Fruit fly (Drosophila melanogaster) whole organism, embryonic: Measurements from ENCODE around the gene mthl9.

Source experiments
- Ada2b ChIP-seq: fragments of 200-800 bp; sonication (Bioruptor generic); IDR thresholded peaks from 2 replicates; pipeline ENCODE4 v1.3.6; 2022; ENCODE audit warnings: missing biosample characterization, missing genetic modification characterization
- Atf3 ChIP-seq: fragments of 200-800 bp; sonication (Bioruptor generic); optimal IDR thresholded peaks from 3 replicates; lab custom pipeline; 2016; ENCODE audit warnings: missing biosample characterization, missing genetic modification characterization
- Blimp-1 ChIP-seq: fragments of 200-800 bp; sonication (Bioruptor generic); optimal IDR thresholded peaks from 3 replicates; lab custom pipeline; 2018; ENCODE audit warnings: missing biosample characterization, missing genetic modification characterization, mild to moderate bottlenecking, moderate library complexity, missing genetic modification reagents
- C15 ChIP-seq: fragments of 200-800 bp; sonication (Bioruptor generic); IDR thresholded peaks from 3 replicates; pipeline ENCODE4 v1.3.6; 2022; ENCODE audit warnings: missing biosample characterization, missing genetic modification characterization
- CG11456 ChIP-seq: fragments of 200-800 bp; sonication (Bioruptor generic); IDR thresholded peaks from 3 replicates; pipeline ENCODE4 v1.3.6; 2022; ENCODE audit warnings: missing biosample characterization, missing genetic modification characterization
- CG13424 ChIP-seq: fragments of 200-800 bp; sonication (Bioruptor generic); optimal IDR thresholded peaks from 2 replicates; lab custom pipeline; 2019; ENCODE audit warnings: missing biosample characterization, mild to moderate bottlenecking, missing genetic modification characterization, moderate library complexity
- CG15479 ChIP-seq: fragments of 200-800 bp; sonication (Bioruptor generic); optimal IDR thresholded peaks from 3 replicates; lab custom pipeline; 2019; ENCODE audit warnings: missing biosample characterization, mild to moderate bottlenecking, missing genetic modification characterization, moderate library complexity
- CG15514 ChIP-seq: fragments of 200-800 bp; sonication (Bioruptor generic); optimal IDR thresholded peaks from 3 replicates; lab custom pipeline; 2017; ENCODE audit warnings: missing biosample characterization, missing genetic modification characterization, mild to moderate bottlenecking, moderate library complexity, missing genetic modification reagents
- CG16863 ChIP-seq: fragments of 200-800 bp; sonication (Bioruptor generic); optimal IDR thresholded peaks from 3 replicates; lab custom pipeline; 2016; ENCODE audit warnings: missing biosample characterization, missing genetic modification characterization
- CG17361 ChIP-seq: fragments of 200-800 bp; sonication (Bioruptor generic); IDR thresholded peaks from 3 replicates; pipeline ENCODE4 v1.3.6; 2022; ENCODE audit warnings: missing biosample characterization, missing genetic modification characterization
- CG1832 ChIP-seq: fragments of 200-800 bp; sonication (Bioruptor generic); optimal IDR thresholded peaks from 2 replicates; lab custom pipeline; 2017; ENCODE audit warnings: missing biosample characterization, mild to moderate bottlenecking, missing genetic modification characterization, inconsistent platforms
- CG2129 ChIP-seq: fragments of 200-800 bp; sonication (Bioruptor generic); IDR thresholded peaks from 2 replicates; pipeline ENCODE4 v1.3.6; 2022; ENCODE audit warnings: missing biosample characterization, missing genetic modification characterization; ENCODE audit not compliant: partially characterized antibody
- CG30403 ChIP-seq: fragments of 200-800 bp; sonication (Bioruptor generic); optimal IDR thresholded peaks from 3 replicates; lab custom pipeline; 2016; ENCODE audit warnings: missing biosample characterization, missing genetic modification characterization
- CG32772 ChIP-seq: fragments of 200-800 bp; sonication (Bioruptor generic); IDR thresholded peaks from 2 replicates; pipeline ENCODE4 v1.3.6; 2022; ENCODE audit warnings: missing biosample characterization, missing genetic modification characterization
- CG6765 ChIP-seq: fragments of 200-800 bp; sonication (Bioruptor generic); optimal IDR thresholded peaks from 3 replicates; lab custom pipeline; 2017; ENCODE audit warnings: missing biosample characterization, mild to moderate bottlenecking, missing genetic modification characterization
- CG7372 ChIP-seq: fragments of 200-800 bp; sonication (Bioruptor generic); IDR thresholded peaks from 2 replicates; pipeline ENCODE4 v1.3.6; 2022; ENCODE audit warnings: missing biosample characterization, missing genetic modification characterization
- CG8359 ChIP-seq: fragments of 200-800 bp; sonication (Bioruptor generic); optimal IDR thresholded peaks from 2 replicates; lab custom pipeline; 2017; ENCODE audit warnings: missing biosample characterization, mild to moderate bottlenecking, missing genetic modification characterization, borderline replicate concordance
- CG8388 ChIP-seq: fragments of 200-800 bp; sonication (Bioruptor generic); optimal IDR thresholded peaks from 2 replicates; lab custom pipeline; 2019; ENCODE audit warnings: missing biosample characterization, mild to moderate bottlenecking, missing genetic modification characterization, moderate library complexity
- CG8944 ChIP-seq: fragments of 200-800 bp; sonication (Bioruptor generic); optimal IDR thresholded peaks from 3 replicates; lab custom pipeline; 2016; ENCODE audit warnings: missing biosample characterization, missing genetic modification characterization
- CHES-1-like ChIP-seq: fragments of 200-800 bp; sonication (Bioruptor generic); optimal IDR thresholded peaks from 2 replicates; lab custom pipeline; 2016; ENCODE audit warnings: missing biosample characterization, missing genetic modification characterization
- CoRest ChIP-seq: fragments of 200-800 bp; sonication (Bioruptor generic); optimal IDR thresholded peaks from 3 replicates; lab custom pipeline; 2018; ENCODE audit warnings: missing biosample characterization, mild to moderate bottlenecking, missing genetic modification characterization, moderate library complexity
- D19B ChIP-seq: fragments of 200-800 bp; sonication (Bioruptor generic); optimal IDR thresholded peaks from 2 replicates; lab custom pipeline; 2017; ENCODE audit warnings: missing biosample characterization, mild to moderate bottlenecking, missing genetic modification characterization
- Dll ChIP-seq: fragments of 200-800 bp; sonication (Bioruptor generic); IDR thresholded peaks from 4 replicates; pipeline ENCODE4 v1.3.6; 2022; ENCODE audit warnings: missing biosample characterization, missing genetic modification characterization; ENCODE audit not compliant: partially characterized antibody
- Elba2 ChIP-seq: fragments of 200-800 bp; sonication (Bioruptor generic); optimal IDR thresholded peaks from 3 replicates; lab custom pipeline; 2016; ENCODE audit warnings: missing biosample characterization, missing genetic modification characterization
- GATAe ChIP-seq: fragments of 200-800 bp; sonication (Bioruptor generic); conservative IDR thresholded peaks from 2 replicates; pipeline ENCODE4 v1.3.6; 2022; ENCODE audit warnings: missing biosample characterization, missing genetic modification characterization
- Hey ChIP-seq: fragments of 200-800 bp; sonication (Bioruptor generic); optimal IDR thresholded peaks from 3 replicates; lab custom pipeline; 2018; ENCODE audit warnings: missing biosample characterization, mild to moderate bottlenecking, missing genetic modification characterization
- HmgD ChIP-seq: fragments of 200-800 bp; sonication (Bioruptor generic); optimal IDR thresholded peaks from 3 replicates; lab custom pipeline; 2016; ENCODE audit warnings: missing biosample characterization, missing genetic modification characterization
- Hmx ChIP-seq: fragments of 200-800 bp; sonication (Bioruptor generic); optimal IDR thresholded peaks from 2 replicates; lab custom pipeline; 2016; ENCODE audit warnings: missing biosample characterization, missing genetic modification characterization
- Kr ChIP-seq: fragments of 200-800 bp; sonication (Bioruptor generic); optimal IDR thresholded peaks from 2 replicates; lab custom pipeline; 2017; ENCODE audit warnings: missing biosample characterization, mild to moderate bottlenecking, missing genetic modification characterization
- Xbp1 ChIP-seq: fragments of 200-800 bp; sonication (Bioruptor generic); optimal IDR thresholded peaks from 3 replicates; lab custom pipeline; 2016; ENCODE audit warnings: missing biosample characterization, mild to moderate bottlenecking, missing genetic modification characterization
- ase ChIP-seq: fragments of 200-800 bp; sonication (Bioruptor generic); IDR thresholded peaks from 3 replicates; pipeline ENCODE4 v1.3.6; 2022; ENCODE audit warnings: missing biosample characterization, missing genetic modification characterization
- ash1 ChIP-seq: fragments of 200-800 bp; sonication (Bioruptor generic); optimal IDR thresholded peaks from 2 replicates; lab custom pipeline; 2018; ENCODE audit warnings: missing biosample characterization, mild to moderate bottlenecking, missing genetic modification characterization
- br ChIP-seq: fragments of >200 bp; optimal IDR thresholded peaks from 2 replicates; lab custom pipeline; 2017
- ci ChIP-seq: fragments of 200-800 bp; sonication (Bioruptor generic); IDR thresholded peaks from 3 replicates; pipeline ENCODE4 v1.3.6; 2022; ENCODE audit warnings: missing biosample characterization, missing genetic modification characterization
- danr ChIP-seq: fragments of 200-800 bp; sonication (Bioruptor generic); IDR thresholded peaks from 2 replicates; pipeline ENCODE4 v1.3.6; 2022; ENCODE audit warnings: missing biosample characterization, missing genetic modification characterization
- dpn ChIP-seq, 2 experiments: fragments of 200-800 bp; sonication (Bioruptor generic); optimal IDR thresholded peaks; 3 replicates each; lab custom pipeline; 2016; ENCODE audit warnings: missing biosample characterization in 2 of 2, missing genetic modification characterization in 2 of 2
- gce ChIP-seq: fragments of 200-800 bp; sonication (Bioruptor generic); IDR thresholded peaks from 3 replicates; pipeline ENCODE4 v1.3.6; 2022; ENCODE audit warnings: missing biosample characterization, missing genetic modification characterization
- gem ChIP-seq: fragments of 200-800 bp; sonication (Bioruptor generic); optimal IDR thresholded peaks from 2 replicates; lab custom pipeline; 2019; ENCODE audit warnings: missing biosample characterization, mild to moderate bottlenecking, missing genetic modification characterization, moderate library complexity
- hth ChIP-seq: fragments of >200 bp; optimal IDR thresholded peaks from 2 replicates; lab custom pipeline; 2017; ENCODE audit warnings: inconsistent platforms
- lab ChIP-seq: fragments of 200-800 bp; sonication (Bioruptor generic); optimal IDR thresholded peaks from 3 replicates; lab custom pipeline; 2017; ENCODE audit warnings: missing biosample characterization, missing genetic modification characterization, mild to moderate bottlenecking, moderate library complexity, missing genetic modification reagents
- mirr ChIP-seq: fragments of 200-800 bp; sonication (Bioruptor generic); optimal IDR thresholded peaks from 3 replicates; lab custom pipeline; 2018; ENCODE audit warnings: missing biosample characterization, mild to moderate bottlenecking, missing genetic modification characterization
- onecut ChIP-seq: fragments of 200-800 bp; sonication (Bioruptor generic); IDR thresholded peaks from 2 replicates; pipeline ENCODE4 v1.3.6; 2022; ENCODE audit warnings: missing biosample characterization, missing genetic modification characterization
- prd ChIP-seq, 3 experiments: fragments of >200 bp in 2 of 3; fragments of 200-800 bp in 1 of 3; sonication (Bioruptor generic) in 1 of 3; optimal IDR thresholded peaks in 2 of 3; IDR thresholded peaks in 1 of 3; 2 replicates in 2 of 3; 3 replicates in 1 of 3; pipeline versions ENCODE4 v1.3.6 to Lab custom; 2017 to 2022; ENCODE audit warnings: missing biosample characterization in 1 of 3, missing genetic modification characterization in 1 of 3
- schlank ChIP-seq: fragments of 200-800 bp; sonication (Bioruptor generic); optimal IDR thresholded peaks from 2 replicates; lab custom pipeline; 2018; ENCODE audit warnings: missing biosample characterization, mild to moderate bottlenecking, missing genetic modification characterization
- seq ChIP-seq: fragments of 200-800 bp; sonication (Bioruptor generic); IDR thresholded peaks from 2 replicates; pipeline ENCODE4 v1.3.6; 2022; ENCODE audit warnings: missing biosample characterization, missing genetic modification characterization
- slou ChIP-seq: fragments of 200-800 bp; sonication (Bioruptor generic); optimal IDR thresholded peaks from 3 replicates; lab custom pipeline; 2016; ENCODE audit warnings: missing biosample characterization, missing genetic modification characterization
- tap ChIP-seq: fragments of 200-800 bp; optimal IDR thresholded peaks from 3 replicates; lab custom pipeline; 2019; ENCODE audit warnings: missing biosample characterization, mild to moderate bottlenecking, missing genetic modification characterization, moderate library complexity
- wor ChIP-seq: fragments of 200-800 bp; sonication (Bioruptor generic); IDR thresholded peaks from 2 replicates; pipeline ENCODE4 v1.3.6; 2022; ENCODE audit warnings: missing biosample characterization, missing genetic modification characterization
- yki ChIP-seq: fragments of >200 bp; optimal IDR thresholded peaks from 3 replicates; lab custom pipeline; 2018
- zfh2 ChIP-seq: fragments of 200-800 bp; sonication (Bioruptor generic); optimal IDR thresholded peaks from 2 replicates; lab custom pipeline; 2016; ENCODE audit warnings: missing biosample characterization, missing genetic modification characterization

mthl9 gene

dm6 chr3L:347641-348405 lies 15.7 kb upstream of the mthl9 start (continued):
- TF ChIP-seq schlank (tag; lab: Kevin White, UChicago) (peak; percentile 7), CG1832 (GFP tag; lab: Kevin White, UChicago) (no peak), ase (peak; percentile 59; the same call in 1 of the 3 replicates), Ada2b (GFP tag; lab: Robert Waterston, UW) (peak; percentile 59), slou (GFP tag; lab: Kevin White, UChicago) (no peak), Blimp-1 (GFP tag; lab: Kevin White, UChicago) (peak; percentile 85), ci (GFP tag; lab: Robert Waterston, UW) (peak; percentile 92), Elba2 (GFP tag; lab: Kevin White, UChicago) (peak; percentile 12), CG17361 (GFP tag; lab: Robert Waterston, UW) (peak; percentile 55; the same call in 2 of the 3 replicates), CG13424 (tag; lab: Kevin White, UChicago) (peak; percentile 69), onecut (GFP tag; lab: Robert Waterston, UW) (peak; percentile 50; the same call in 1 of the 2 replicates), prd (optimal IDR thresholded peaks at IDR 0.05; lab: Kevin White, UChicago) (no peak), prd (GFP tag; IDR thresholded peaks at IDR 0.05; lab: Robert Waterston, UW) (peak; percentile 82), Atf3 (peak; percentile 70), HmgD (peak; percentile 41), lab (GFP tag; lab: Kevin White, UChicago) (peak; percentile 66), CG11456 (GFP tag; lab: Robert Waterston, UW) (no peak), Hmx (GFP tag; lab: Kevin White, UChicago) (no peak), CG6765 (GFP tag; lab: Kevin White, UChicago) (peak; percentile 15), gem (tag; lab: Kevin White, UChicago) (peak; percentile 85), zfh2 (no peak), CG15514 (GFP tag; lab: Kevin White, UChicago) (peak; percentile 21), GATAe (GFP tag; lab: Robert Waterston, UW) (no peak), yki (lab: Kevin White, UChicago) (no peak), gce (GFP tag; lab: Robert Waterston, UW) (no peak), CG8944 (GFP tag; lab: Kevin White, UChicago) (peak; percentile 64), seq (GFP tag; lab: Robert Waterston, UW) (peak; percentile 35; the same call in 1 of the 2 replicates), ash1 (GFP tag; lab: Kevin White, UChicago) (no peak), CG7372 (GFP tag; lab: Robert Waterston, UW) (0 out of 2 replicates have a peak, but pooled peaks have one; percentile 23), CG8388 (GFP tag; lab: Kevin White, UChicago) (peak; percentile 65), danr (no peak), Kr (GFP tag; lab: Kevin White, UChicago) (no peak), wor (GFP tag; lab: Robert Waterston, UW) (peak; percentile 69), CG32772 (GFP tag; lab: Robert Waterston, UW) (peak; percentile 82), CG8359 (GFP tag; lab: Kevin White, UChicago) (peak; percentile 54), D19B (GFP tag; lab: Kevin White, UChicago) (no peak), CG30403 (GFP tag; lab: Kevin White, UChicago) (peak; percentile 77), hth (no peak), CHES-1-like (GFP tag; lab: Kevin White, UChicago) (peak; percentile 58), CG15479 (peak; percentile 81), CG2129 (GFP tag; lab: Robert Waterston, UW) (no peak), tap (tag; lab: Kevin White, UChicago) (peak; percentile 62), C15 (no peak), Xbp1 (peak; percentile 80), mirr (GFP tag; lab: Kevin White, UChicago) (no peak), Dll (GFP tag; lab: Robert Waterston, UW) (no peak), Hey (no peak), dpn (GFP tag; optimal IDR thresholded peaks at IDR 0.05; lab: Kevin White, UChicago) (peak; percentile 66 to 80), br (lab: Kevin White, UChicago) (no peak), CG16863 (peak; percentile 79), CoRest (tag; lab: Kevin White, UChicago) (peak; percentile 66)
